Worm (Caenorhabditis elegans) whole organism, L4/young adult: ENCODE results near the gene ndub-8.

Experiments used
- dao-5 ChIP-seq: sonication (generic microtip); optimal IDR thresholded peaks from 2 replicates; lab custom pipeline; 2016; ENCODE audit warnings: missing genotype, missing genetic modification characterization, moderate library complexity, missing compliant biosample characterization
- him-1 ChIP-seq: sonication (generic microtip); optimal IDR thresholded peaks from 2 replicates; lab custom pipeline; 2016; ENCODE audit warnings: missing genotype, missing genetic modification reagents, missing genetic modification characterization, missing compliant biosample characterization

- TF ChIP-seq dao-5 (tag; lab: Kevin White, UChicago) (no peak), him-1 (tag; lab: Kevin White, UChicago) (no peak)
Observed at ce11 chrII:13882405-13882804, 9.7 kb downstream of the ndub-8 start, which contains the start of gene hda-10.
